Worm (Caenorhabditis elegans) whole organism, L4/young adult: ENCODE results near the gene sri-39.

Source experiments
- W03F9.2 ChIP-seq: fragments of 150-350 bp; optimal IDR thresholded peaks from 2 replicates; lab custom pipeline; 2014; ENCODE audit warnings: missing biosample characterization, missing genetic modification characterization
- dao-5 ChIP-seq: sonication (generic microtip); optimal IDR thresholded peaks from 2 replicates; lab custom pipeline; 2016; ENCODE audit warnings: missing genotype, missing genetic modification characterization, moderate library complexity, missing compliant biosample characterization
- him-1 ChIP-seq: sonication (generic microtip); optimal IDR thresholded peaks from 2 replicates; lab custom pipeline; 2016; ENCODE audit warnings: missing genotype, missing genetic modification reagents, missing genetic modification characterization, missing compliant biosample characterization

DNA sequence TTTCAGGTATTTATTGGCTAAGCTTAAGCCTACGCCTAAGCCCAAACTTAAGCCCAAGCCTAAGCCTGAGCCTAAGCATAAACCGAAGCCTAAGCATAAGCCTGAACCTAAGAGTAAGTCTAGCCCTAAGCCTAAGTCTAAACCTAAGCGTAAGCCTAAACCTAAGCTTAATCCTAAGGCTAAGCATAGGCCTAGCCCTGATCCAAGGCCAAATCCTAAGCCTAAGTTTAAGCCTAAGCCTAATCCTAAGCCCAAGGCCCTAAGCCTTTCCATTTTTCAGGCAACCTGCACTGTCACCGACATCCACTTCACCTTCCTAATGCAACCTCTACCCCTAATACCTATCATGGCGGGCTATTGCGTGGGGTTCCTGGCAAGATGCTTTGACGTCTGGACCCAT, 23.7 kb downstream of the sri-39 start:
- TF ChIP-seq W03F9.2 (no peak), dao-5 (tag; lab: Kevin White, UChicago) (no peak), him-1 (tag; lab: Kevin White, UChicago) (no peak)
